Fruit fly (Drosophila melanogaster) whole organism, embryonic: ENCODE measurements around the gene CG14153.

Source experiments
- Antp ChIP-seq: fragments of 200-800 bp; sonication (Bioruptor generic); optimal IDR thresholded peaks from 3 replicates; lab custom pipeline; 2016; ENCODE audit warnings: missing biosample characterization, missing genetic modification characterization
- BtbVII ChIP-seq: fragments of 200-800 bp; sonication (Bioruptor generic); optimal IDR thresholded peaks from 3 replicates; lab custom pipeline; 2017; ENCODE audit warnings: missing biosample characterization, mild to moderate bottlenecking, missing genetic modification characterization
- CG10565 ChIP-seq: fragments of 200-800 bp; sonication (Bioruptor generic); optimal IDR thresholded peaks from 3 replicates; lab custom pipeline; 2016; ENCODE audit warnings: missing biosample characterization, mild to moderate bottlenecking, missing genetic modification characterization
- CG4360 ChIP-seq: fragments of 200-800 bp; sonication (Bioruptor generic); IDR thresholded peaks from 2 replicates; pipeline ENCODE4 v1.3.6; 2022; ENCODE audit warnings: missing biosample characterization, missing genetic modification characterization
- Lpt ChIP-seq: fragments of >200 bp; optimal IDR thresholded peaks from 2 replicates; lab custom pipeline; 2018; ENCODE audit warnings: missing biosample characterization, missing genetic modification characterization
- disco-r ChIP-seq: fragments of 200-800 bp; sonication (Bioruptor generic); optimal IDR thresholded peaks from 2 replicates; lab custom pipeline; 2016; ENCODE audit warnings: missing biosample characterization, missing genetic modification characterization
- ftz-f1 ChIP-seq: fragments of 200-800 bp; sonication (Bioruptor generic); optimal IDR thresholded peaks from 2 replicates; lab custom pipeline; 2016; ENCODE audit warnings: missing biosample characterization, missing genetic modification characterization
- lab ChIP-seq: fragments of 200-800 bp; sonication (Bioruptor generic); optimal IDR thresholded peaks from 3 replicates; lab custom pipeline; 2017; ENCODE audit warnings: missing biosample characterization, missing genetic modification characterization, mild to moderate bottlenecking, moderate library complexity, missing genetic modification reagents

DNA sequence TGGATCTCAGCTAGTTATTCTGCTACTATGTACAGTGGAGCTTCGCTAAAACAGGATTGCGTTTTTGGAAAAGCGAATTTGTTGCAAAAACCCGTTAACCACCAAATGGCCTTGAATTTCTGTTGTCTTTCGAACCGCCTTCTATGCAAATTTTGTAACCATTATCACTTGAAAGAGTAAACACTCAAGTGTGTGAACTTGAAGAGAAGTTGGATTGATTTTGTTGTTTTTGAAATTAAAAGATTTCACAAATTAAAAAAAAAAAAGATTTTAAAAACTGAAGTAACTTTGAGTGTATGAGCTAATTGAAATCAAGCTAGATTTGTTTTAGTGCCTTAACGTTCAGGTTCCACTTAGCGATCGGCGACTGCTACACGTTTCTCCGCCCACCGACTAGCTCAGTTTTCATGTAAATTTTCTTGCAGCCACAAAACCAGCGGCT, 40.6 kb downstream of the CG14153 start:
- peak; percentile 74 for TF ChIP-seq lab (GFP tag; lab: Kevin White, UChicago)
- peak; percentile 70 for TF ChIP-seq Antp (GFP tag; lab: Kevin White, UChicago)
- TF ChIP-seq ftz-f1 (GFP tag; lab: Kevin White, UChicago) = no peak
- no peak for TF ChIP-seq Lpt (GFP tag; lab: Kevin White, UChicago)
- TF ChIP-seq disco-r (GFP tag; lab: Kevin White, UChicago) = peak; percentile 31
- peak; percentile 50 for TF ChIP-seq BtbVII (GFP tag; lab: Kevin White, UChicago)
- no peak for TF ChIP-seq CG10565
- no peak for TF ChIP-seq CG4360
